Worm (Caenorhabditis elegans) whole organism, young adult: ENCODE results near the gene nspe-2.

Experiments used
- B0336.3 ChIP-seq: fragments of 200-800 bp; sonication (Bioruptor generic); IDR thresholded peaks from 2 replicates; pipeline ENCODE4 v1.3.6; 2022; ENCODE audit warnings: missing genetic modification characterization, missing compliant biosample characterization
- C17E4.6 ChIP-seq: fragments of 200-800 bp; sonication (Bioruptor generic); IDR thresholded peaks from 2 replicates; pipeline ENCODE4 v1.3.6; 2022; ENCODE audit warnings: missing genetic modification reagents, missing genetic modification characterization, missing compliant biosample characterization
- F33H1.4 ChIP-seq: fragments of 200-800 bp; sonication (Bioruptor generic); IDR thresholded peaks from 2 replicates; pipeline ENCODE4 v1.3.6; 2022; ENCODE audit warnings: missing genetic modification reagents, missing genetic modification characterization, missing compliant biosample characterization
- F39B2.1 ChIP-seq: fragments of 200-800 bp; sonication (Bioruptor generic); IDR thresholded peaks from 2 replicates; pipeline ENCODE4 v1.3.6; 2022; ENCODE audit warnings: missing genetic modification reagents, missing genetic modification characterization, missing compliant biosample characterization
- F55B11.4 ChIP-seq: sonication (generic microtip); optimal IDR thresholded peaks from 2 replicates; lab custom pipeline; 2016; ENCODE audit warnings: missing compliant biosample characterization, missing genetic modification characterization, borderline replicate concordance; ENCODE audit not compliant: insufficient read depth
- F57C9.4 ChIP-seq: sonication (generic microtip); optimal IDR thresholded peaks from 2 replicates; lab custom pipeline; 2017; ENCODE audit warnings: mild to moderate bottlenecking, missing genetic modification characterization, missing compliant biosample characterization
- Y56A3A.18 ChIP-seq: fragments of 200-800 bp; sonication (Bioruptor generic); IDR thresholded peaks from 2 replicates; pipeline ENCODE4 v1.3.6; 2022; ENCODE audit warnings: missing genetic modification reagents, missing genetic modification characterization, missing compliant biosample characterization
- Y79H2A.3 ChIP-seq: fragments of 200-800 bp; sonication (Bioruptor generic); conservative IDR thresholded peaks from 2 replicates; pipeline ENCODE4 v1.3.6; 2022; ENCODE audit warnings: missing genetic modification reagents, missing genetic modification characterization, missing compliant biosample characterization
- ZK185.1 ChIP-seq: sonication (generic microtip); optimal IDR thresholded peaks from 2 replicates; lab custom pipeline; 2016; ENCODE audit warnings: mild to moderate bottlenecking, missing genetic modification characterization, missing compliant biosample characterization; ENCODE audit not compliant: poor library complexity, severe bottlenecking
- atf-7 ChIP-seq: sonication (generic microtip); optimal IDR thresholded peaks from 2 replicates; lab custom pipeline; 2017; ENCODE audit warnings: mild to moderate bottlenecking, missing genetic modification characterization, missing compliant biosample characterization
- athp-1 ChIP-seq: sonication (generic microtip); optimal IDR thresholded peaks from 2 replicates; lab custom pipeline; 2017; ENCODE audit warnings: mild to moderate bottlenecking, missing genetic modification characterization, missing compliant biosample characterization
- bed-1 ChIP-seq: fragments of 200-800 bp; sonication (Bioruptor generic); IDR thresholded peaks from 2 replicates; pipeline ENCODE4 v1.3.6; 2022; ENCODE audit warnings: missing genetic modification reagents, missing genetic modification characterization, missing compliant biosample characterization
- bed-2 ChIP-seq: fragments of 200-800 bp; sonication (Bioruptor generic); IDR thresholded peaks from 2 replicates; pipeline ENCODE4 v1.3.6; 2022; ENCODE audit warnings: missing genetic modification reagents, missing genetic modification characterization, missing compliant biosample characterization
- ceh-79 ChIP-seq: sonication (generic microtip); optimal IDR thresholded peaks from 2 replicates; lab custom pipeline; 2017; ENCODE audit warnings: mild to moderate bottlenecking, missing genetic modification characterization, missing compliant biosample characterization
- dox-1 ChIP-seq: fragments of 200-800 bp; sonication (Bioruptor generic); IDR thresholded peaks from 2 replicates; pipeline ENCODE4 v1.3.6; 2022; ENCODE audit warnings: missing genetic modification reagents, missing genetic modification characterization, missing compliant biosample characterization
- efl-1 ChIP-seq: fragments of 150-350 bp; optimal IDR thresholded peaks from 2 replicates; lab custom pipeline; 2014; ENCODE audit warnings: missing biosample characterization, missing genetic modification reagents, missing genetic modification characterization
- egrh-3 ChIP-seq: fragments of 200-800 bp; sonication (Bioruptor generic); IDR thresholded peaks from 2 replicates; pipeline ENCODE4 v1.3.6; 2022; ENCODE audit warnings: missing genetic modification reagents, missing genetic modification characterization, missing compliant biosample characterization
- gei-17 ChIP-seq: fragments of 200-800 bp; sonication (Bioruptor generic); optimal IDR thresholded peaks from 2 replicates; lab custom pipeline; 2018; ENCODE audit warnings: mild to moderate bottlenecking, missing genetic modification characterization, missing compliant biosample characterization
- hlh-12 ChIP-seq: sonication (generic microtip); optimal IDR thresholded peaks from 2 replicates; lab custom pipeline; 2016; ENCODE audit warnings: missing genetic modification characterization, missing compliant biosample characterization
- hrde-1 ChIP-seq: sonication (generic microtip); optimal IDR thresholded peaks from 2 replicates; lab custom pipeline; 2016; ENCODE audit warnings: missing genetic modification characterization, mild to moderate bottlenecking, missing compliant biosample characterization, moderate library complexity, missing genotype, missing genetic modification reagents, borderline replicate concordance
- lin-35 ChIP-seq, 3 experiments: fragments of 150-350 bp in 2 of 3; sonication (generic microtip) in 1 of 3; optimal IDR thresholded peaks; 2 replicates each; lab custom pipeline; 2014 to 2018; ENCODE audit warnings: missing biosample characterization in 3 of 3, missing genetic modification characterization in 3 of 3, missing genetic modification reagents in 3 of 3
- lsy-27 ChIP-seq: sonication (generic microtip); optimal IDR thresholded peaks from 2 replicates; lab custom pipeline; 2017; ENCODE audit warnings: missing genetic modification characterization, mild to moderate bottlenecking, missing compliant biosample characterization, antibody characterized with exemption, missing genotype, borderline replicate concordance; ENCODE audit not compliant: insufficient read depth
- mcd-1 ChIP-seq: fragments of 200-800 bp; sonication (Bioruptor generic); IDR thresholded peaks from 2 replicates; pipeline ENCODE4 v1.3.6; 2022; ENCODE audit warnings: missing genetic modification reagents, missing genetic modification characterization, missing compliant biosample characterization
- mel-28 ChIP-seq: sonication (generic microtip); optimal IDR thresholded peaks from 2 replicates; lab custom pipeline; 2016; ENCODE audit warnings: borderline replicate concordance, mild to moderate bottlenecking, missing genetic modification characterization, missing compliant biosample characterization
- nfya-1 ChIP-seq: sonication (generic microtip); optimal IDR thresholded peaks from 2 replicates; lab custom pipeline; 2017; ENCODE audit warnings: antibody characterized with exemption, missing compliant biosample characterization, missing genetic modification characterization, borderline replicate concordance; ENCODE audit not compliant: insufficient read depth
- nfyb-1 ChIP-seq: fragments of 200-800 bp; sonication (Bioruptor generic); IDR thresholded peaks from 2 replicates; pipeline ENCODE4 v1.3.6; 2022; ENCODE audit warnings: missing genetic modification reagents, missing genetic modification characterization, missing compliant biosample characterization
- nhr-179 ChIP-seq: sonication (generic microtip); optimal IDR thresholded peaks from 2 replicates; lab custom pipeline; 2016; ENCODE audit warnings: mild to moderate bottlenecking, missing genetic modification characterization, missing compliant biosample characterization
- nhr-80 ChIP-seq: sonication (generic microtip); optimal IDR thresholded peaks from 2 replicates; lab custom pipeline; 2016; ENCODE audit warnings: missing genetic modification characterization, missing compliant biosample characterization
- repo-1 ChIP-seq: sonication (generic microtip); optimal IDR thresholded peaks from 2 replicates; lab custom pipeline; 2017; ENCODE audit warnings: mild to moderate bottlenecking, missing genetic modification characterization, missing compliant biosample characterization
- rpc-1 ChIP-seq, 2 experiments: fragments of 150-350 bp in 1 of 2; sonication (generic microtip) in 1 of 2; optimal IDR thresholded peaks; 2 replicates each; lab custom pipeline; 2014 to 2018; ENCODE audit warnings: missing biosample characterization in 1 of 2, missing genetic modification characterization in 1 of 2, missing genetic modification reagents in 1 of 2, missing genotype in 1 of 2
- snpc-3.4 ChIP-seq: sonication (generic microtip); optimal IDR thresholded peaks from 2 replicates; lab custom pipeline; 2017; ENCODE audit warnings: missing genetic modification characterization, mild to moderate bottlenecking, missing compliant biosample characterization, antibody characterized with exemption, moderate library complexity, missing genotype, missing genetic modification reagents
- snpc-4 ChIP-seq, 5 experiments: fragments of 150-350 bp in 1 of 5; sonication (generic microtip) in 4 of 5; optimal IDR thresholded peaks; 2 replicates each; lab custom pipeline; 2014 to 2018; ENCODE audit warnings: missing genetic modification characterization in 5 of 5, missing biosample characterization in 3 of 5, antibody characterized with exemption in 2 of 5, mild to moderate bottlenecking in 2 of 5, missing compliant biosample characterization in 2 of 5, missing genotype in 2 of 5, moderate library complexity in 2 of 5, missing genetic modification reagents in 1 of 5
- tbx-9 ChIP-seq: sonication (generic microtip); optimal IDR thresholded peaks from 2 replicates; lab custom pipeline; 2016; ENCODE audit warnings: borderline replicate concordance, missing genetic modification characterization, inconsistent platforms, missing compliant biosample characterization
- zfh-2 ChIP-seq: fragments of 200-800 bp; sonication (Bioruptor generic); conservative IDR thresholded peaks from 2 replicates; pipeline ENCODE4 v1.3.6; 2022; ENCODE audit warnings: missing genetic modification reagents, missing genetic modification characterization, missing compliant biosample characterization
- ztf-18 ChIP-seq: sonication (generic microtip); optimal IDR thresholded peaks from 2 replicates; lab custom pipeline; 2016; ENCODE audit warnings: missing genotype, mild to moderate bottlenecking, missing genetic modification characterization, missing compliant biosample characterization
- ztf-3 ChIP-seq: fragments of 200-800 bp; sonication (Bioruptor generic); optimal IDR thresholded peaks from 2 replicates; lab custom pipeline; 2018; ENCODE audit warnings: mild to moderate bottlenecking, missing genetic modification characterization, missing compliant biosample characterization

Gene nspe-2

ce11 chrII:12630888-12631287, 11.7 kb upstream of the nspe-2 start, which contains the start of gene Y38E10A.34:
Gene Y38E10A.34 (plus strand): TSS chrII:12631188.
- TF ChIP-seq atf-7 (tag; lab: Kevin White, UChicago) (no peak), nfya-1 (tag; lab: Kevin White, UChicago) (no peak), lin-35 (GFP tag; optimal IDR thresholded peaks at IDR 0.05; lab: Kevin White, UChicago) (no peak), nfyb-1 (GFP tag; lab: Robert Waterston, UW) (no peak), rpc-1 (optimal IDR thresholded peaks at IDR 0.05; lab: Kevin White, UChicago) (no peak), rpc-1 (tag; optimal IDR thresholded peaks at IDR 0.05; lab: Kevin White, UChicago) (no peak), F55B11.4 (tag; lab: Kevin White, UChicago) (no peak), F39B2.1 (GFP tag; lab: Robert Waterston, UW) (no peak), bed-2 (GFP tag; lab: Robert Waterston, UW) (no peak), dox-1 (GFP tag; lab: Robert Waterston, UW) (no peak), lsy-27 (no peak), nhr-179 (tag; lab: Kevin White, UChicago) (no peak)

- TF ChIP-seq snpc-3.4 (tag; lab: Kevin White, UChicago) (no peak), mcd-1 (no peak), egrh-3 (no peak), hlh-12 (tag; lab: Kevin White, UChicago) (no peak), bed-1 (GFP tag; lab: Robert Waterston, UW) (no peak), B0336.3 (GFP tag; lab: Robert Waterston, UW) (no peak), ztf-18 (tag; lab: Kevin White, UChicago) (no peak), C17E4.6 (no peak), nfyb-1 (GFP tag; lab: Robert Waterston, UW) (no peak), zfh-2 (GFP tag; lab: Robert Waterston, UW) (no peak), ZK185.1 (tag; lab: Kevin White, UChicago) (no peak), repo-1 (tag; lab: Kevin White, UChicago) (no peak), F57C9.4 (no peak), F33H1.4 (GFP tag; lab: Robert Waterston, UW) (no peak), gei-17 (GFP tag; lab: Kevin White, UChicago) (no peak), tbx-9 (tag; lab: Kevin White, UChicago) (no peak), Y56A3A.18 (GFP tag; lab: Robert Waterston, UW) (no peak), mel-28 (no peak)
- TF ChIP-seq, all 124 proteins: peak for 0
Measured at ce11 chrII:12629387-12629786, 10.2 kb upstream of the nspe-2 start, which contains the start of gene Y38E10A.28. Gene Y38E10A.28 (plus strand): TSS chrII:12629687.

ce11 chrII:12628566-12628965, 9.4 kb upstream of the nspe-2 start, which contains the start of gene nspe-5:
Gene nspe-5 (plus strand): TSS chrII:12628866.
- no peak for TF ChIP-seq athp-1 (tag; lab: Kevin White, UChicago)
- no peak for TF ChIP-seq Y79H2A.3 (GFP tag; lab: Robert Waterston, UW)
- TF ChIP-seq nhr-80 (tag; lab: Kevin White, UChicago), result no peak
- TF ChIP-seq hrde-1 (tag; lab: Kevin White, UChicago), result no peak
- TF ChIP-seq efl-1 (GFP tag; lab: Kevin White, UChicago), result no peak
- no peak for TF ChIP-seq snpc-4 (GFP tag; optimal IDR thresholded peaks at IDR 0.05; lab: Kevin White, UChicago)
- TF ChIP-seq snpc-4 (tag; optimal IDR thresholded peaks at IDR 0.05; lab: Kevin White, UChicago), result no peak
- no peak for TF ChIP-seq ztf-3
- no peak for TF ChIP-seq ceh-79 (tag; lab: Kevin White, UChicago)
